Fruit fly (Drosophila melanogaster) whole organism: ENCODE measurements around the gene CG42487.

Experiments used
- CG8478 ChIP-seq: fragments of >200 bp; optimal IDR thresholded peaks from 2 replicates; lab custom pipeline; 2018; ENCODE audit warnings: inconsistent platforms
- Dll ChIP-seq: fragments of >200 bp; optimal IDR thresholded peaks from 2 replicates; lab custom pipeline; 2017
- EcR ChIP-seq, 2 experiments: fragments of >200 bp; optimal IDR thresholded peaks; 2 replicates each; lab custom pipeline; 2017; ENCODE audit warnings: missing biosample characterization in 2 of 2, missing genetic modification characterization in 2 of 2, missing genetic modification reagents in 2 of 2
- pan ChIP-seq: fragments of >200 bp; optimal IDR thresholded peaks from 2 replicates; lab custom pipeline; 2017
- psq ChIP-seq: fragments of >200 bp; optimal IDR thresholded peaks from 2 replicates; lab custom pipeline; 2017
- usp ChIP-seq: fragments of >200 bp; optimal IDR thresholded peaks from 2 replicates; lab custom pipeline; 2017; ENCODE audit warnings: missing biosample characterization, missing genetic modification characterization, mixed read lengths

CG42487 gene

dm6 chr3R:27953890-27954289 lies 5.2 kb downstream of the CG42487 start, which contains the start of gene CG4951:
TSS of gene CG4951 (minus strand) at chr3R:27954112.
- TF ChIP-seq Dll (lab: Kevin White, UChicago) = no peak
- TF ChIP-seq CG8478 (lab: Kevin White, UChicago) = no peak
- no peak for TF ChIP-seq psq (lab: Kevin White, UChicago)
- no peak for TF ChIP-seq usp (GFP tag; lab: Kevin White, UChicago)
- TF ChIP-seq EcR (GFP tag; optimal IDR thresholded peaks at IDR 0.05; lab: Kevin White, UChicago) = no peak
- no peak for TF ChIP-seq pan (lab: Kevin White, UChicago)

dm6 chr3R:27948421-27948906 lies 10.6 kb downstream of the CG42487 start, which contains the start of gene Gp93:
TSS of gene Gp93 (plus strand) at chr3R:27948711.
- TF ChIP-seq pan (lab: Kevin White, UChicago) (no peak), psq (lab: Kevin White, UChicago) (no peak), Dll (lab: Kevin White, UChicago) (no peak), usp (GFP tag; lab: Kevin White, UChicago) (no peak), CG8478 (lab: Kevin White, UChicago) (no peak), EcR (GFP tag; optimal IDR thresholded peaks at IDR 0.05; lab: Kevin White, UChicago) (no peak)

dm6 chr3R:27947682-27948245 lies 11.3 kb downstream of the CG42487 start, which contains the start of gene mfrn:
TSS of gene mfrn (minus strand) at chr3R:27948021.
- TF ChIP-seq CG8478 (lab: Kevin White, UChicago) (no peak), usp (GFP tag; lab: Kevin White, UChicago) (no peak)

dm6 chr3R:27946555-27947204 lies 12.4 kb downstream of the CG42487 start:
- TF ChIP-seq psq (lab: Kevin White, UChicago) = no peak
- no peak for TF ChIP-seq CG8478 (lab: Kevin White, UChicago)
- TF ChIP-seq EcR (GFP tag; optimal IDR thresholded peaks at IDR 0.05; lab: Kevin White, UChicago) = no peak
- TF ChIP-seq pan (lab: Kevin White, UChicago) = peak; percentile 4
- TF ChIP-seq Dll (lab: Kevin White, UChicago) = no peak
- TF ChIP-seq usp (GFP tag; lab: Kevin White, UChicago) = no peak

- TF ChIP-seq psq (lab: Kevin White, UChicago) (no peak), Dll (lab: Kevin White, UChicago) (no peak), usp (GFP tag; lab: Kevin White, UChicago) (no peak), CG8478 (lab: Kevin White, UChicago) (no peak)
Observed at dm6 chr3R:27945398-27945797, 13.6 kb downstream of the CG42487 start.

dm6 chr3R:27937752-27938694 lies 21.0 kb downstream of the CG42487 start, which contains the start of the genes NSD and BOD1:
TSS of gene NSD (minus strand) at chr3R:27937853.
TSS of gene BOD1 (plus strand) at chr3R:27938245.
- TF ChIP-seq pan (lab: Kevin White, UChicago) = no peak
- TF ChIP-seq EcR (GFP tag; optimal IDR thresholded peaks at IDR 0.05; lab: Kevin White, UChicago) = no peak
- no peak for TF ChIP-seq Dll (lab: Kevin White, UChicago)
- TF ChIP-seq CG8478 (lab: Kevin White, UChicago) = no peak
- no peak for TF ChIP-seq usp (GFP tag; lab: Kevin White, UChicago)
- TF ChIP-seq psq (lab: Kevin White, UChicago) = no peak

dm6 chr3R:27931461-27931860 lies 27.6 kb downstream of the CG42487 start:
- TF ChIP-seq usp (GFP tag; lab: Kevin White, UChicago) (no peak), EcR (GFP tag; optimal IDR thresholded peaks at IDR 0.05; lab: Kevin White, UChicago) (no peak), pan (lab: Kevin White, UChicago) (no peak), CG8478 (lab: Kevin White, UChicago) (no peak), Dll (lab: Kevin White, UChicago) (no peak), psq (lab: Kevin White, UChicago) (no peak)

- TF ChIP-seq usp (GFP tag; lab: Kevin White, UChicago) (no peak), psq (lab: Kevin White, UChicago) (no peak), Dll (lab: Kevin White, UChicago) (no peak), EcR (GFP tag; optimal IDR thresholded peaks at IDR 0.05; lab: Kevin White, UChicago) (no peak), CG8478 (lab: Kevin White, UChicago) (no peak), pan (lab: Kevin White, UChicago) (no peak)
Observed at dm6 chr3R:27928984-27929924, 29.8 kb downstream of the CG42487 start.

dm6 chr3R:27928140-27928539 lies 30.9 kb downstream of the CG42487 start, which contains the start of gene nenya:
TSS of gene nenya (minus strand) at chr3R:27928174.
- TF ChIP-seq Dll (lab: Kevin White, UChicago) (no peak), pan (lab: Kevin White, UChicago) (no peak), usp (GFP tag; lab: Kevin White, UChicago) (no peak), EcR (GFP tag; optimal IDR thresholded peaks at IDR 0.05; lab: Kevin White, UChicago) (no peak), psq (lab: Kevin White, UChicago) (no peak), CG8478 (lab: Kevin White, UChicago) (no peak)
